Worm (Caenorhabditis elegans): ENCODE measurements around the gene Y41E3.19.

- no peak for TF ChIP-seq nhr-12 (tag; optimal IDR thresholded peaks at IDR 0.05)
- TF ChIP-seq bed-3 (GFP tag; optimal IDR thresholded peaks at IDR 0.05) = no peak
- TF ChIP-seq ztf-11 (tag; optimal IDR thresholded peaks at IDR 0.05) = no peak
- no peak for TF ChIP-seq lin-13 (tag; optimal IDR thresholded peaks at IDR 0.05)
- no peak for TF ChIP-seq unc-39 (tag; optimal IDR thresholded peaks at IDR 0.05)
- no peak for TF ChIP-seq ceh-43 (GFP tag; optimal IDR thresholded peaks at IDR 0.05)
- no peak for TF ChIP-seq pha-4 (tag; optimal IDR thresholded peaks at IDR 0.05)
- no peak for TF ChIP-seq lsy-2 (tag; optimal IDR thresholded peaks at IDR 0.05)
- no peak for TF ChIP-seq nhr-76 (tag; optimal IDR thresholded peaks at IDR 0.05)
These were observed 26.4 kb upstream of the Y41E3.19 start for ce11 chrIV:15029565-15029964.

Data from whole organism, mixed stage, embryonic.